Worm (Caenorhabditis elegans): ENCODE measurements around the gene srx-136.

ce11 chrV:13866353-13866752 lies 9.1 kb downstream of the srx-136 start, which contains the start of gene nhr-175:
- TF ChIP-seq klf-2 (GFP tag; conservative IDR thresholded peaks at IDR 0.05) (no peak), flt-1 (GFP tag; IDR thresholded peaks at IDR 0.05) (no peak), ref-1 (GFP tag; conservative IDR thresholded peaks at IDR 0.05) (no peak)
